Fruit fly (Drosophila melanogaster) Kc167 (cell line): Measurements from ENCODE around the gene drd.

Source experiments
- Myc ChIP-seq: fragments of >200 bp; optimal IDR thresholded peaks from 2 replicates; lab custom pipeline; 2017; ENCODE audit warnings: missing external identifiers
- Sin3A ChIP-seq: fragments of >200 bp; optimal IDR thresholded peaks from 2 replicates; lab custom pipeline; 2018; ENCODE audit warnings: missing external identifiers
- h ChIP-seq: fragments of >200 bp; optimal IDR thresholded peaks from 3 replicates; lab custom pipeline; 2018; ENCODE audit warnings: missing external identifiers
- insv ChIP-seq: fragments of >200 bp; optimal IDR thresholded peaks from 3 replicates; lab custom pipeline; 2018; ENCODE audit warnings: missing external identifiers
- psq ChIP-seq: fragments of >200 bp; optimal IDR thresholded peaks from 2 replicates; lab custom pipeline; 2017; ENCODE audit warnings: missing external identifiers
- ttk ChIP-seq: sonication (Bioruptor generic); optimal IDR thresholded peaks from 2 replicates; lab custom pipeline; 2017; ENCODE audit warnings: missing external identifiers

Gene drd

DNA sequence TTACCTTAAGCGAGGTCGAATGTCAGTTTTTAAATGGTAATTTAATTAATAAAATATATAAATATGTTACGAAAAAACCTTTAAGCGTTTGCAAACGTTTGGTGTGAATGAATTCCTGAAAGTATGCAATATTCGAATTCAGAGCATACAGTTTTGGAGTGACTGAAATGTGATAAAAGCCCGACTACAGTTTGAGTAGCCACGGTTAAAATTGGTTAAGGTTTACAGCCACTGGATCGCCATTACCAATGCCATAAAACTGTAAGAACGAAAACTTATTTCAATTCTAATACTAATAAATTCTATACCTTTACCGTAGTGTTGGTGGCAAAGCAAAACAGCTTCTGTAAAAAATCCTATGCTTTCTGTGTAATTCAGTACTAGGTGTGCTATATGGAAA, 11.7 kb downstream of the drd start:
- TF ChIP-seq Myc (no peak), psq (no peak), insv (lab: Kevin White, UChicago) (no peak), Sin3A (no peak), ttk (lab: Kevin White, UChicago) (no peak), h (lab: Kevin White, UChicago) (no peak)

DNA sequence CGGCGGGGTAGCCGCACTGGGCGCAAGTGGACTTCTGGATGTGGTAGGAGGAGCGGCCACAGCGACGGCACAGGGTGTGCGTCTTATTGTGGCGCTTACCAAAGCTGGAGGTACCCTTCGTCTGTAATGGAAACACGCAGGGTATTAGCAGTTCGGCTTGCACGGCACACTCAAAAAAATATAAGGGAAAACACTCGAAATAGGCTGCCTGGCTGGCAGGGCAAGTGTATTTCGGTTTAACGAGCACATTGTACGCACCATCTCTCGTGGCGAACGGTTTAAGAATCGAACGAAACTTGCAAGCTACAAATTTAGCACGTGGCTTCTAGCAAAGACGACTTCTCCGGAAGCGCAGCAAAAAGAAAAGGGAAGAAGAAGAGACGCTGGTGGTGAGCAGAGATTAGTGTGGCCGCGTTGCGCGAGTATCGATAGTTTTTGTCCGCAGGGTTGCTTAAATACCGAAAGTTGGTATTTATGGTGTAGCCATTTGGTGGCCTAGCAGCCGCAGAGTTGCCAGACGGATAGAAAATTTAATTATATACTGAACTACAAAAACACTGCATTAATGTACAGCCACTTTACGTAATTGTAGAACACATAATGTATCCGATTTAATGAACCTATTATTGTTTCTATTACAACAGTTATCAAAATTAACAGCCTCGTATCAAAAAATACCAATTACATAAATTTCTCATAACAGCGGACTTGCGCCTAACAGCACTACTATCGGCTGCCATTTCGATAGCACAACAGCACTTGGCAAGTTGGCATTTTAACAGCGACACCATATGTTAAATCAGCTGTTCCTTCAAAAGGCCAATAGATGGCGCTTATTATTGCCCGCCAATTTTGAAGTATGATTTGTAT, 13.7 kb downstream of the drd start, which contains the start of gene RpL37-1:
Gene RpL37-1, minus strand, starts transcription at position 374 of the 870 bp plus-strand sequence.
- TF ChIP-seq psq (no peak), Sin3A (no peak), h (lab: Kevin White, UChicago) (no peak), Myc (no peak), ttk (lab: Kevin White, UChicago) (no peak), insv (lab: Kevin White, UChicago) (no peak)

DNA sequence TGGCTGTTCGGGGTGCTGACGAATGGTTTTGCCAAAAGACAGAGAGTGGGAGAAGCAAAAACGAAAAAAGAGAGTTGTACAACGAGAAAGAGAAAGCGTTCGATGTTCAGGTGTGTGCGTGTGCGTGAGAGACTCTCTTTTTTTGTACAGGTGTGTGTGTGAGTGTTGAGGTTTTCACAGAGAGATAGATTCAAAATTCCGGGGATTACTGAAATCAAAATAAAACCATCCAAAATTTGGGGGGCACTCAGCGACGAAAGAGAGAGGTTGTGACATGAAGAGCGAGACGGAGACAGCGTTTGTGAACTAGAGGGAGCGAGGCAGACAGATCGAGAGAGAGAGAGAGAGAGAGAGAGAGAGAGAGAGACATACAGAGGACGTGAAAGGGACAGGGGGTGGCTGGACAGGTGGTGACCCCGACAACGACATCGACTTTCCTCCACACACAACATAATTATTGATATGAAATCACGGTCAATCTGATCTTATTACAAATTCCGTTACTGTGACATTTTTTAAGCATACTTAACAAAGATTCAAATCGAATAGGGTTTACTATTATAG, 17.8 kb downstream of the drd start:
- TF ChIP-seq ttk (lab: Kevin White, UChicago), result no peak
- no peak for TF ChIP-seq insv (lab: Kevin White, UChicago)
- no peak for TF ChIP-seq Sin3A
- no peak for TF ChIP-seq psq
- no peak for TF ChIP-seq h (lab: Kevin White, UChicago)

DNA sequence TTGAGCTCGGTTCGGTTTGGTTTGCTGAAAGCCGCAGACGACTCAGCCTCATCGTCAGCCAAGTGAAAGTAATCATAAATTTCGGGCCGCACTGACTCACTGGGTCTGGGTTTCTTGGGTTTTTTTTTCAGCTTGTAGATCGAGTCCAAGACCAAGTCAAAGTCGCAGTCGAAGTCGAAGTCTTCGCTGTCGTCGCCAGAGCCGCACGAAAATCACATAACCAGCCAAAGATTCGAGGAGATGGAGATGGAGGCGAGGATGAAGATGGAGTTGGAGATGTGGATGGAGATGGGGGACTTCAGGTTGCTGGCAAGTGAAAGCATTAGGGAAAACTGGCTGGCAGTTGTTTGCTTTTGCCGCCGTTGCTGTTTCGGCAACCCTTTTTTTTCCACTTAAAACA, 21.5 kb downstream of the drd start:
- TF ChIP-seq insv (lab: Kevin White, UChicago) (no peak), h (lab: Kevin White, UChicago) (no peak), Sin3A (no peak), Myc (no peak), ttk (lab: Kevin White, UChicago) (no peak), psq (no peak)

DNA sequence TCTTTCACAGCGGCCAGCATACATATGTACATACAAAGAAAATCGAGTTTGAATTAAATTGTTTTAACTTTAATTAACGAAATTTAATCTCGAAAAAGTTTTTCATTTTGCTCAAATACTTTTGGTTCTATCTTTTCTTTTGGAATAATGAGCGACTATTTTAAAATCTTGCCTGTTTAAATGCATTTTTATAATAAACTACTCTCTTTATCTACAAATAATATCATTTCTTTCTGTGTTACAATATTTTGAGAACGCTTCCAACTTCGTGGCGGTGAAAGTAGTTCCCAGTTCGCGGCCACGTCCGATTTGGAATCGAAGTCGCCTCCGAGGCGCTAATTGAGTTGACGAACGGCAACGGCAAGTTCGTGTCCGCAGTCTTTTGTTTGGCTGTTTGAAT, 24.7 kb downstream of the drd start:
- TF ChIP-seq Myc (no peak), Sin3A (no peak), h (lab: Kevin White, UChicago) (no peak), ttk (lab: Kevin White, UChicago) (no peak), psq (no peak), insv (lab: Kevin White, UChicago) (no peak)

DNA sequence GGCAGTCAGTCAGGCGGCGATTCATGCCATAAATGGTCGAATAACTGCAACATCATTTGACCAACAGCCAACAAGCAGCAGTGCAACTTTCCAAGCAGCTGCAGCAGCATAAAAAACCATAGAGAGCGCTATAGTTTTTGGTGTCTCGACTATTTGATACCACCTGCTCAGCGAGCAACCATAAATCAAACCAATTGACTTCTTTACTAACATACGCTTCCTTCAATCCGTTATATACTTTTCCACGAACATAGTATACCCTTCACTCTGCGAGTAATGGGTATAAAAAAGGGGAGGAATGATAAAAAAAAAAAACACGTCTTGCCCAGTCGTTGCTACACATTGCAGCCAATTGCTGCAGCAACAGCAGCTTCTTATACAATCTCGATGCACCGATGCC, 26.5 kb downstream of the drd start:
- TF ChIP-seq ttk (lab: Kevin White, UChicago) (no peak), insv (lab: Kevin White, UChicago) (no peak), Sin3A (no peak), Myc (no peak), psq (no peak), h (lab: Kevin White, UChicago) (no peak)

DNA sequence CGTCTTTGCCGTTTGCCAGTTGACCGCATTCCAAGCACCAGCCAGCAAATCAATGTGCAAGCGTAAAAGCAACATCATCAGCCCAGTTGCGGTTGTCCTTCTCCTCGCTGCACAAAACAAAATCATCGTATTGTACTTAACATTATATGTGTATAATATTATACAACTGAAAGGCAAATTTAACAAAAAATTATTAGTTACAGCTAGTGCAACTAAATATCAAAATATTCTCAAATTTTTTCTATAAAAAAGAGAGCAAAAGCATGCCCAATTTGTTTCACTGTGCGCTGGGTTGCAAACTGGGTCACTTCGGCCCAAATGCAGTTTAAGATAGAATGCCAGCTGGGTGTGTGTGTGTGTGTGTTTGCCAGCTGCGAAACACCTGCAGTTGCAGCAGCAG, 30.7 kb downstream of the drd start:
- TF ChIP-seq psq (no peak), ttk (lab: Kevin White, UChicago) (no peak), Myc (no peak), Sin3A (no peak), insv (lab: Kevin White, UChicago) (no peak), h (lab: Kevin White, UChicago) (no peak)

DNA sequence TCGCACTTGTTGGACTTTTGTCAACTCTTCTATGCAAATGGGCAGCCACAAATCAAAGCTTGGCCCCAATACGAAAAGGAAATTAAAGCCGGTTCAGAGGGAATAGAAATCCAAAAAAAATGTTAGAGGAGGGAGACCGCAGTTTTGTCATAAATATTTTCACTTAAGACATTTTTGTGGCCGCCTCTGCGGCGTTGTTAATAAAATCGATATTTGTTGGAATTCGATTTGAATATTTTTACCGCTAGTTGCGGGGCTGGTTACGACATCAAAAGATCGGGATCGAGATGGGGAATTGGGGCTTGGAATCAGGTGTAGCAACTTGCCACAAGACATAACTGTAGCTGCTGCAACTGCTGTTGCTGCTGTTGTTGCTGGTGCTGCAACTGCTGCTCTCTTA, 31.7 kb downstream of the drd start:
- TF ChIP-seq psq (no peak), h (lab: Kevin White, UChicago) (no peak), ttk (lab: Kevin White, UChicago) (no peak), Sin3A (no peak), Myc (no peak), insv (lab: Kevin White, UChicago) (no peak)

DNA sequence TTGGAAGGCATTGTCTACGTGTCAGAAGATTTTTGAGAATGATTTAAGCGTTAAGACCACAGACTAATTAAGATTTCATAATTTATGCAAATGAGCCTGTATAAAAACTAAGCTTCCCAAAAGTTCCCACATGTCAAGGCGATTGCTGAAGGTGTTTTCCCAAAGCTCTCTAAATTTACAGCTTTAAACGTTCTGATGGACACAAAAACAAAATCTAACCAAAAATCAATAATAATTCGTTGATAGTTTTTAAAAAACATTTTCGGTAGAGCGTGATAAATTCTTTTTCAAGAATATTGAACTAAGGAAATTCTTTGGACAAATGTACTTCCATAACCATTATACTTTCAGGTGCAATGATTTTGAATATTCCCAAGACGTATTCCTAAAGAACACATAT, 36.5 kb downstream of the drd start:
- no peak for TF ChIP-seq Myc
- TF ChIP-seq ttk (lab: Kevin White, UChicago), result no peak
- no peak for TF ChIP-seq insv (lab: Kevin White, UChicago)
- TF ChIP-seq psq, result no peak
- no peak for TF ChIP-seq h (lab: Kevin White, UChicago)
- TF ChIP-seq Sin3A, result no peak

DNA sequence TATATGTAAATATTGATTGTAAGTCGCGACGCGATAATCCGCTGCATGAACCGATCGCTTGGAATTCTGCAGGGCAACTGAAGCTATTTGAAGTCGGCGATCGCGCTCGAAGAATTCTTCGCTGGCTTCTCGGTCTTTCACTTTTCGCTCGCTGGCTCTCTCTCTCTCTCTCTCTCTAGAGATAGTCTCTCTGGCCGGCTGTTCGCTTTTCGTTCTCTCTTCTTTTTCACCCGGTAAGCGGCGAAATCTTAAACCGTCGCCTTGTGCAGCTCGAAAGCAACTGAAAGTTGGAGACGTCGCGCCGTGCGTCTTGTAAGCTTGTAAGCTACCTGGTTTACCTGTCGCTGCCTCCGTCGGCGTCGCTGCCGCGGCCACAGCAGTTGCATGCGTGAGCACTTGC, 37.4 kb downstream of the drd start, which contains the start of gene CG9095:
Gene CG9095, minus strand, starts transcription at position 285 of the 400 bp plus-strand sequence.
- TF ChIP-seq psq (no peak), Myc (no peak), ttk (lab: Kevin White, UChicago) (no peak), insv (lab: Kevin White, UChicago) (no peak), Sin3A (no peak), h (lab: Kevin White, UChicago) (no peak)

DNA sequence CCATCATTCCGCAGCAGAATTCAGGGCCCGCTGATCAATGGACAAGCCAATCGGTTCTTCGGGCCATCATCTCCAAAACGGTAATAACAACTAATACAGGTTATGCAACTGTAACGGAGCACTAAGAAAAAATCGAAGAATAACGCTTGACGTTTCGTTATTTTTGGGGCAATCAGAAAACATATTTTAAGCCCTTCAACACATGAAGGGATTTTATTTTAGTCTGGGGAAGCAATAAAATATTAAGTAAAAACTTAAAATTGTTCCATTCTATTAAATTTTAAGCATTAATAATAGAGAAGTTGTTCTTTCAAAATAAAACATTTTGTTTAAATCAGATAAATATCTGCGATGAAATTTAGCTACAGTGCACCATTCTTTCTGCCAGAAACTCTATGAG, 37.8 kb downstream of the drd start:
- TF ChIP-seq insv (lab: Kevin White, UChicago) (no peak), h (lab: Kevin White, UChicago) (no peak), psq (no peak), Myc (no peak), ttk (lab: Kevin White, UChicago) (no peak), Sin3A (no peak)

DNA sequence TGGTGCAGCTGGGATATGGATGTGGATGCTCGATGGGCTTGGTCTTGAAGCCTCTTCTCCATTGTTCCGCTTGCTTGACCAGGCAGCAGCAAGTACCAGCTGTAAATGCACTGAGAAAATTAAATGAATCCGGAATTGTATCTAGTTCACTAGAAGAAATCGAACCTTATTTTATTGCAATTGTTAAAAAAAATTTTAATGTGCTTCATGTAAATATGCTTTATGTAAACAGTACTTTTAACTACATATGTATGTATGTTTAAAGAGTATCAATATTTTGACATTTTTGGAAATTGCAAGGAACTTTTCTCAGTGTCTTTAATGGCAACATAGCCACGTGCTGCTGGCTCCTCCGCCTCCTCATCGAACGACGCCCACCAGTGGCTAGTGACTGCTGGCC, 39.3 kb downstream of the drd start:
- no peak for TF ChIP-seq Myc
